Fruit fly (Drosophila melanogaster) whole organism, embryonic: ENCODE results near the gene CG14219.
A peak's percentile ranks its signal among the peaks of the same experiment; 100 is the strongest.

Experiments used
- CG10959 ChIP-seq: fragments of 200-800 bp; sonication (Bioruptor generic); IDR thresholded peaks from 2 replicates; pipeline ENCODE4 v1.3.6; 2022; ENCODE audit warnings: missing biosample characterization, missing genetic modification characterization
- CG1233 ChIP-seq: fragments of 200-800 bp; sonication (Bioruptor generic); optimal IDR thresholded peaks from 4 replicates; lab custom pipeline; 2018; ENCODE audit warnings: missing biosample characterization, mild to moderate bottlenecking, missing genetic modification characterization
- CG15011 ChIP-seq: fragments of 200-800 bp; sonication (Bioruptor generic); optimal IDR thresholded peaks from 3 replicates; lab custom pipeline; 2018; ENCODE audit warnings: missing biosample characterization, mild to moderate bottlenecking, missing genetic modification characterization
- CG15073 ChIP-seq: fragments of 200-800 bp; sonication (Bioruptor generic); optimal IDR thresholded peaks from 2 replicates; lab custom pipeline; 2016; ENCODE audit warnings: missing biosample characterization, missing genetic modification characterization
- CG17802 ChIP-seq: fragments of 200-800 bp; sonication (Bioruptor generic); optimal IDR thresholded peaks from 2 replicates; lab custom pipeline; 2018; ENCODE audit warnings: missing biosample characterization, mild to moderate bottlenecking, missing genetic modification characterization, moderate library complexity
- CG31224 ChIP-seq: fragments of 200-800 bp; sonication (Bioruptor generic); IDR thresholded peaks from 2 replicates; pipeline ENCODE4 v1.3.6; 2022; ENCODE audit warnings: missing biosample characterization, missing genetic modification characterization
- CG33213 ChIP-seq: fragments of 200-800 bp; sonication (Bioruptor generic); optimal IDR thresholded peaks from 3 replicates; lab custom pipeline; 2016; ENCODE audit warnings: missing biosample characterization, missing genetic modification characterization
- CG3407 ChIP-seq: fragments of 200-800 bp; sonication (Bioruptor generic); optimal IDR thresholded peaks from 2 replicates; lab custom pipeline; 2018; ENCODE audit warnings: missing biosample characterization, mild to moderate bottlenecking, missing genetic modification characterization
- CG34224 ChIP-seq: fragments of 200-800 bp; sonication (Bioruptor generic); IDR thresholded peaks from 3 replicates; pipeline ENCODE4 v1.3.6; 2022; ENCODE audit warnings: missing biosample characterization, missing genetic modification characterization; ENCODE audit not compliant: partially characterized antibody
- CG34376 ChIP-seq: fragments of 200-800 bp; sonication (Bioruptor generic); optimal IDR thresholded peaks from 2 replicates; lab custom pipeline; 2018; ENCODE audit warnings: missing biosample characterization, mild to moderate bottlenecking, missing genetic modification characterization
- CG4424 ChIP-seq: fragments of 200-800 bp; sonication (Bioruptor generic); optimal IDR thresholded peaks from 3 replicates; lab custom pipeline; 2016; ENCODE audit warnings: missing biosample characterization, missing genetic modification characterization
- CG4707 ChIP-seq: fragments of 200-800 bp; sonication (Bioruptor generic); optimal IDR thresholded peaks from 2 replicates; lab custom pipeline; 2018; ENCODE audit warnings: missing biosample characterization, mild to moderate bottlenecking, missing genetic modification characterization, moderate library complexity
- CG9215 ChIP-seq: fragments of 200-800 bp; sonication (Bioruptor generic); IDR thresholded peaks from 2 replicates; pipeline ENCODE4 v1.3.6; 2022; ENCODE audit warnings: missing biosample characterization, missing genetic modification characterization
- CrebB ChIP-seq: fragments of 200-800 bp; sonication (Bioruptor generic); optimal IDR thresholded peaks from 3 replicates; lab custom pipeline; 2018; ENCODE audit warnings: missing biosample characterization, mild to moderate bottlenecking, missing genetic modification characterization
- D19A ChIP-seq: fragments of 200-800 bp; optimal IDR thresholded peaks from 3 replicates; lab custom pipeline; 2019; ENCODE audit warnings: missing biosample characterization, mild to moderate bottlenecking, missing genetic modification characterization, moderate library complexity
- D19B ChIP-seq: fragments of 200-800 bp; sonication (Bioruptor generic); optimal IDR thresholded peaks from 2 replicates; lab custom pipeline; 2017; ENCODE audit warnings: missing biosample characterization, mild to moderate bottlenecking, missing genetic modification characterization
- Dfd ChIP-seq, 2 experiments: fragments of >200 bp; optimal IDR thresholded peaks; 2 replicates each; lab custom pipeline; 2017; ENCODE audit warnings: missing biosample characterization in 2 of 2, missing genetic modification characterization in 2 of 2
- Fer3 ChIP-seq: fragments of 200-800 bp; sonication (Bioruptor generic); optimal IDR thresholded peaks from 2 replicates; lab custom pipeline; 2018; ENCODE audit warnings: missing biosample characterization, mild to moderate bottlenecking, missing genetic modification characterization, moderate library complexity
- HLH4C ChIP-seq: fragments of 200-800 bp; sonication (Bioruptor generic); IDR thresholded peaks from 3 replicates; pipeline ENCODE4 v1.3.6; 2022; ENCODE audit warnings: missing biosample characterization, missing genetic modification characterization; ENCODE audit not compliant: partially characterized antibody
- HLH54F ChIP-seq: fragments of 200-800 bp; sonication (Bioruptor generic); optimal IDR thresholded peaks from 3 replicates; lab custom pipeline; 2016; ENCODE audit warnings: missing biosample characterization, missing genetic modification characterization
- Hr51 ChIP-seq, 2 experiments: fragments of 200-800 bp; sonication (Bioruptor generic); optimal IDR thresholded peaks; 2 replicates in 1 of 2; 3 replicates in 1 of 2; lab custom pipeline; 2016 to 2018; ENCODE audit warnings: missing biosample characterization in 2 of 2, missing genetic modification characterization in 2 of 2, mild to moderate bottlenecking in 1 of 2, moderate library complexity in 1 of 2
- Hr78 ChIP-seq, 2 experiments: fragments of 200-800 bp in 1 of 2; fragments of >200 bp in 1 of 2; sonication (Bioruptor generic) in 1 of 2; optimal IDR thresholded peaks; 2 replicates each; lab custom pipeline; 2017 to 2019; ENCODE audit warnings: missing biosample characterization in 2 of 2, missing genetic modification characterization in 2 of 2, mild to moderate bottlenecking in 1 of 2, moderate library complexity in 1 of 2
- Med ChIP-seq: fragments of 200-800 bp; sonication (Bioruptor generic); peaks from one replicate; lab custom pipeline; 2016; ENCODE audit warnings: missing biosample characterization, missing genetic modification characterization, mild to moderate bottlenecking, inconsistent platforms, moderate library complexity
- Nf-YC ChIP-seq: fragments of 200-800 bp; optimal IDR thresholded peaks from 3 replicates; lab custom pipeline; 2019; ENCODE audit warnings: missing biosample characterization, mild to moderate bottlenecking, missing genetic modification characterization, moderate library complexity
- Poxn ChIP-seq: fragments of 200-800 bp; sonication (Bioruptor generic); IDR thresholded peaks from 2 replicates; pipeline ENCODE4 v1.3.6; 2022; ENCODE audit warnings: missing biosample characterization, missing genetic modification characterization
- Trl ChIP-seq, 3 experiments: fragments of >200 bp in 2 of 3; fragments of 200-800 bp in 1 of 3; sonication (Bioruptor generic) in 1 of 3; optimal IDR thresholded peaks; 2 replicates in 1 of 3; 3 replicates in 2 of 3; lab custom pipeline; 2016 to 2017; ENCODE audit warnings: missing biosample characterization in 1 of 3, missing genetic modification characterization in 1 of 3
- Vsx1 ChIP-seq: fragments of 200-800 bp; sonication (Bioruptor generic); optimal IDR thresholded peaks from 2 replicates; lab custom pipeline; 2017; ENCODE audit warnings: missing biosample characterization, mild to moderate bottlenecking, missing genetic modification characterization, missing genetic modification reagents
- amos ChIP-seq: fragments of 200-800 bp; sonication (Bioruptor generic); IDR thresholded peaks from 2 replicates; pipeline ENCODE4 v1.3.6; 2022; ENCODE audit warnings: missing biosample characterization, missing genetic modification characterization; ENCODE audit not compliant: partially characterized antibody
- ato ChIP-seq: fragments of 200-800 bp; sonication (Bioruptor generic); IDR thresholded peaks from 2 replicates; pipeline ENCODE4 v1.3.6; 2022; ENCODE audit warnings: missing biosample characterization, missing genetic modification characterization; ENCODE audit not compliant: partially characterized antibody
- bcd ChIP-seq: fragments of 200-800 bp; sonication (Bioruptor generic); optimal IDR thresholded peaks from 2 replicates; lab custom pipeline; 2017; ENCODE audit warnings: missing biosample characterization, mild to moderate bottlenecking, missing genetic modification characterization
- cg ChIP-seq: fragments of 200-800 bp; sonication (Bioruptor generic); optimal IDR thresholded peaks from 3 replicates; lab custom pipeline; 2019; ENCODE audit warnings: missing biosample characterization, mild to moderate bottlenecking, missing genetic modification characterization, moderate library complexity
- chif ChIP-seq, 2 experiments: fragments of 200-800 bp; sonication (Bioruptor generic); optimal IDR thresholded peaks; 3 replicates each; lab custom pipeline; 2016; ENCODE audit warnings: missing biosample characterization in 2 of 2, missing genetic modification characterization in 2 of 2
- crp ChIP-seq, 2 experiments: fragments of 200-800 bp; sonication (Bioruptor generic); optimal IDR thresholded peaks; 2 replicates in 1 of 2; 3 replicates in 1 of 2; lab custom pipeline; 2017; ENCODE audit warnings: missing biosample characterization in 2 of 2, missing genetic modification characterization in 2 of 2, mild to moderate bottlenecking in 1 of 2, moderate library complexity in 1 of 2
- dan ChIP-seq: fragments of 200-800 bp; sonication (Bioruptor generic); IDR thresholded peaks from 2 replicates; pipeline ENCODE4 v1.3.6; 2022; ENCODE audit warnings: missing biosample characterization, missing genetic modification characterization
- fd96Cb ChIP-seq: fragments of 200-800 bp; sonication (Bioruptor generic); optimal IDR thresholded peaks from 2 replicates; lab custom pipeline; 2018; ENCODE audit warnings: missing biosample characterization, mild to moderate bottlenecking, missing genetic modification characterization, moderate library complexity
- gcm2 ChIP-seq: fragments of 200-800 bp; sonication (Bioruptor generic); optimal IDR thresholded peaks from 2 replicates; lab custom pipeline; 2016; ENCODE audit warnings: missing biosample characterization, missing genetic modification characterization
- jigr1 ChIP-seq: fragments of 200-800 bp; sonication (Bioruptor generic); IDR thresholded peaks from 3 replicates; pipeline ENCODE4 v1.3.6; 2022; ENCODE audit warnings: missing biosample characterization, missing genetic modification characterization
- jing ChIP-seq: fragments of 200-800 bp; sonication (Bioruptor generic); optimal IDR thresholded peaks from 2 replicates; lab custom pipeline; 2018; ENCODE audit warnings: missing biosample characterization, mild to moderate bottlenecking, missing genetic modification characterization
- lbe ChIP-seq: fragments of 200-800 bp; sonication (Bioruptor generic); optimal IDR thresholded peaks from 2 replicates; lab custom pipeline; 2016; ENCODE audit warnings: missing biosample characterization, mild to moderate bottlenecking, missing genetic modification characterization
- lola ChIP-seq, 3 experiments: fragments of >200 bp in 2 of 3; fragments of 200-800 bp in 1 of 3; sonication (Bioruptor generic) in 1 of 3; optimal IDR thresholded peaks; 2 replicates each; lab custom pipeline; 2017 to 2019; ENCODE audit warnings: missing biosample characterization in 3 of 3, missing genetic modification characterization in 3 of 3, mild to moderate bottlenecking in 1 of 3, moderate library complexity in 1 of 3
- maf-S ChIP-seq: fragments of 200-800 bp; sonication (Bioruptor generic); optimal IDR thresholded peaks from 2 replicates; lab custom pipeline; 2016; ENCODE audit warnings: missing biosample characterization, missing genetic modification characterization
- ro ChIP-seq: fragments of 200-800 bp; sonication (Bioruptor generic); IDR thresholded peaks from 2 replicates; pipeline ENCODE4 v1.3.6; 2022; ENCODE audit warnings: missing biosample characterization, missing genetic modification characterization
- sd ChIP-seq: fragments of 200-800 bp; sonication (Bioruptor generic); optimal IDR thresholded peaks from 3 replicates; lab custom pipeline; 2018; ENCODE audit warnings: missing biosample characterization, mild to moderate bottlenecking, missing genetic modification characterization, moderate library complexity
- sisA ChIP-seq: fragments of 200-800 bp; sonication (Bioruptor generic); IDR thresholded peaks from 2 replicates; pipeline ENCODE4 v1.3.6; 2022; ENCODE audit warnings: missing biosample characterization, missing genetic modification characterization
- so ChIP-seq: fragments of 200-800 bp; sonication (Bioruptor generic); IDR thresholded peaks from 3 replicates; pipeline ENCODE4 v1.3.6; 2022; ENCODE audit warnings: missing biosample characterization, missing genetic modification characterization
- stc ChIP-seq: fragments of 200-800 bp; sonication (Bioruptor generic); IDR thresholded peaks from 2 replicates; pipeline ENCODE4 v1.3.6; 2022; ENCODE audit warnings: missing biosample characterization, missing genetic modification characterization
- trh ChIP-seq: fragments of 200-800 bp; sonication (Bioruptor generic); optimal IDR thresholded peaks from 2 replicates; lab custom pipeline; 2016; ENCODE audit warnings: missing biosample characterization, missing genetic modification characterization

The CG14219 gene

dm6 chrX:19637434-19638327, 47.7 kb upstream of the CG14219 start (continued):
- TF ChIP-seq CG34224 = 0 out of 3 replicates have a peak, but pooled peaks have one; percentile 21
- TF ChIP-seq ro (GFP tag; lab: Robert Waterston, UW) = no peak
- no peak for TF ChIP-seq jigr1
- TF ChIP-seq trh = no peak
- no peak for TF ChIP-seq CG4707 (GFP tag; lab: Kevin White, UChicago)
- TF ChIP-seq CG9215 (GFP tag; lab: Robert Waterston, UW) = no peak
- no peak for TF ChIP-seq CG3407 (GFP tag; lab: Kevin White, UChicago)
- no peak for TF ChIP-seq Nf-YC (tag; lab: Kevin White, UChicago)
- TF ChIP-seq sisA (GFP tag; lab: Robert Waterston, UW) = no peak
- no peak for TF ChIP-seq CG1233 (GFP tag; lab: Kevin White, UChicago)
- no peak for TF ChIP-seq lbe (GFP tag; lab: Kevin White, UChicago)
- TF ChIP-seq jing (GFP tag; lab: Kevin White, UChicago) = no peak
- no peak for TF ChIP-seq chif (GFP tag; optimal IDR thresholded peaks at IDR 0.05; lab: Kevin White, UChicago)
- no peak for TF ChIP-seq Dfd (GFP tag; optimal IDR thresholded peaks at IDR 0.05; lab: Kevin White, UChicago)
- TF ChIP-seq CG10959 (GFP tag; lab: Robert Waterston, UW) = no peak
- no peak for TF ChIP-seq CG31224
- no peak for TF ChIP-seq Hr51 (GFP tag; optimal IDR thresholded peaks at IDR 0.05; lab: Kevin White, UChicago)
- TF ChIP-seq HLH54F = no peak
- no peak for TF ChIP-seq sd (tag; lab: Kevin White, UChicago)
- no peak for TF ChIP-seq CG33213
- TF ChIP-seq Vsx1 (GFP tag; lab: Kevin White, UChicago) = no peak
- no peak for TF ChIP-seq dan (GFP tag; lab: Robert Waterston, UW)
- no peak for TF ChIP-seq stc (GFP tag; lab: Robert Waterston, UW)
- peak; percentile 79 for TF ChIP-seq Med
- TF ChIP-seq Trl (optimal IDR thresholded peaks at IDR 0.05; lab: Kevin White, UChicago) = peak in 1 of 2 experiments; percentile 65
- TF ChIP-seq Trl (GFP tag; optimal IDR thresholded peaks at IDR 0.05; lab: Kevin White, UChicago) = no peak
- no peak for TF ChIP-seq Fer3 (tag; lab: Kevin White, UChicago)
- no peak for TF ChIP-seq crp (GFP tag; optimal IDR thresholded peaks at IDR 0.05; lab: Kevin White, UChicago)
- no peak for TF ChIP-seq D19A (tag; lab: Kevin White, UChicago)
- TF ChIP-seq CG15073 (GFP tag; lab: Kevin White, UChicago) = no peak
- TF ChIP-seq amos (GFP tag; lab: Robert Waterston, UW) = no peak; the same call in 1 of the 2 replicates
- TF ChIP-seq CG34376 = peak; percentile 47
- TF ChIP-seq fd96Cb (tag; lab: Kevin White, UChicago) = no peak
- TF ChIP-seq so (GFP tag; lab: Robert Waterston, UW) = no peak
- TF ChIP-seq Poxn (GFP tag; lab: Robert Waterston, UW) = no peak
- peak; percentile 96 for TF ChIP-seq cg (GFP tag; lab: Kevin White, UChicago)
- no peak for TF ChIP-seq D19B (GFP tag; lab: Kevin White, UChicago)
- peak in 1 of 3 experiments; percentile 80 for TF ChIP-seq lola (GFP tag; optimal IDR thresholded peaks at IDR 0.05; lab: Kevin White, UChicago)
- no peak for TF ChIP-seq maf-S (GFP tag; lab: Kevin White, UChicago)
- TF ChIP-seq bcd = no peak
- TF ChIP-seq CrebB = no peak
- no peak for TF ChIP-seq CG15011 (GFP tag; lab: Kevin White, UChicago)
- TF ChIP-seq ato = no peak
- TF ChIP-seq HLH4C (GFP tag; lab: Robert Waterston, UW) = no peak
- no peak for TF ChIP-seq gcm2
- TF ChIP-seq CG4424 (GFP tag; lab: Kevin White, UChicago) = no peak
- TF ChIP-seq CG17802 = no peak
- TF ChIP-seq Hr78 (GFP tag; optimal IDR thresholded peaks at IDR 0.05; lab: Kevin White, UChicago) = no peak
